Fruit fly (Drosophila melanogaster) whole organism, embryonic: ENCODE results near the gene CG34256.
A peak's percentile ranks its signal among the peaks of the same experiment; 100 is the strongest.

Source experiments
- Asciz ChIP-seq: fragments of 200-800 bp; sonication (Bioruptor generic); optimal IDR thresholded peaks from 2 replicates; lab custom pipeline; 2017; ENCODE audit warnings: missing biosample characterization, mild to moderate bottlenecking, missing genetic modification characterization, missing genetic modification reagents
- Bdp1 ChIP-seq: fragments of 200-800 bp; sonication (Bioruptor generic); optimal IDR thresholded peaks from 3 replicates; lab custom pipeline; 2016; ENCODE audit warnings: missing biosample characterization, missing genetic modification characterization
- CG12219 ChIP-seq: fragments of 200-800 bp; sonication (Bioruptor generic); optimal IDR thresholded peaks from 3 replicates; lab custom pipeline; 2018; ENCODE audit warnings: missing biosample characterization, mild to moderate bottlenecking, missing genetic modification characterization
- CG12659 ChIP-seq: fragments of 200-800 bp; sonication (Bioruptor generic); optimal IDR thresholded peaks from 3 replicates; lab custom pipeline; 2017; ENCODE audit warnings: mild to moderate bottlenecking, missing biosample characterization, missing genetic modification reagents, missing genetic modification characterization
- CG13287 ChIP-seq: fragments of 200-800 bp; sonication (Bioruptor generic); IDR thresholded peaks from 2 replicates; pipeline ENCODE4 v1.3.6; 2022; ENCODE audit warnings: missing biosample characterization, missing genetic modification characterization; ENCODE audit not compliant: partially characterized antibody
- CG13775 ChIP-seq: fragments of 200-800 bp; sonication (Bioruptor generic); optimal IDR thresholded peaks from 3 replicates; lab custom pipeline; 2017; ENCODE audit warnings: missing biosample characterization, mild to moderate bottlenecking, missing genetic modification characterization
- CG13894 ChIP-seq: fragments of 200-800 bp; sonication (Bioruptor generic); optimal IDR thresholded peaks from 3 replicates; lab custom pipeline; 2018; ENCODE audit warnings: missing biosample characterization, mild to moderate bottlenecking, missing genetic modification characterization, moderate library complexity
- CG14667 ChIP-seq: fragments of 200-800 bp; sonication (Bioruptor generic); IDR thresholded peaks from 2 replicates; pipeline ENCODE4 v1.3.6; 2022; ENCODE audit warnings: missing biosample characterization, missing genetic modification characterization
- CG17328 ChIP-seq: fragments of 200-800 bp; sonication (Bioruptor generic); IDR thresholded peaks from 2 replicates; pipeline ENCODE4 v1.3.6; 2022; ENCODE audit warnings: missing biosample characterization, missing genetic modification characterization
- CG1792 ChIP-seq: fragments of 200-800 bp; sonication (Bioruptor generic); optimal IDR thresholded peaks from 2 replicates; lab custom pipeline; 2016; ENCODE audit warnings: missing biosample characterization, missing genetic modification characterization
- CG2889 ChIP-seq: fragments of 200-800 bp; sonication (Bioruptor generic); IDR thresholded peaks from 3 replicates; pipeline ENCODE4 v1.3.6; 2022; ENCODE audit warnings: missing biosample characterization, missing genetic modification characterization
- CG30020 ChIP-seq: fragments of 200-800 bp; optimal IDR thresholded peaks from 2 replicates; lab custom pipeline; 2019; ENCODE audit warnings: missing biosample characterization, mild to moderate bottlenecking, missing genetic modification characterization, moderate library complexity
- CG32767 ChIP-seq: fragments of 200-800 bp; sonication (Bioruptor generic); IDR thresholded peaks from 2 replicates; pipeline ENCODE4 v1.3.6; 2022; ENCODE audit warnings: missing biosample characterization, missing genetic modification characterization
- CG34224 ChIP-seq: fragments of 200-800 bp; sonication (Bioruptor generic); IDR thresholded peaks from 3 replicates; pipeline ENCODE4 v1.3.6; 2022; ENCODE audit warnings: missing biosample characterization, missing genetic modification characterization; ENCODE audit not compliant: partially characterized antibody
- CG3995 ChIP-seq: fragments of 200-800 bp; sonication (Bioruptor generic); optimal IDR thresholded peaks from 3 replicates; lab custom pipeline; 2016; ENCODE audit warnings: missing biosample characterization, missing genetic modification characterization
- CG4404 ChIP-seq: fragments of 200-800 bp; sonication (Bioruptor generic); IDR thresholded peaks from 2 replicates; pipeline ENCODE4 v1.3.6; 2022; ENCODE audit warnings: missing biosample characterization, missing genetic modification characterization
- CG6689 ChIP-seq: fragments of 200-800 bp; sonication (Bioruptor generic); IDR thresholded peaks from 2 replicates; pipeline ENCODE4 v1.3.6; 2022; ENCODE audit warnings: missing biosample characterization, missing genetic modification characterization
- CG6813 ChIP-seq: fragments of 200-800 bp; sonication (Bioruptor generic); optimal IDR thresholded peaks from 2 replicates; lab custom pipeline; 2017; ENCODE audit warnings: missing biosample characterization, missing genetic modification characterization, mild to moderate bottlenecking, moderate library complexity, missing genetic modification reagents
- CG7271 ChIP-seq: fragments of 200-800 bp; sonication (Bioruptor generic); optimal IDR thresholded peaks from 2 replicates; lab custom pipeline; 2018; ENCODE audit warnings: missing biosample characterization, mild to moderate bottlenecking, missing genetic modification characterization, moderate library complexity
- CG8765 ChIP-seq: fragments of 200-800 bp; sonication (Bioruptor generic); IDR thresholded peaks from 2 replicates; pipeline ENCODE4 v1.3.6; 2022; ENCODE audit warnings: missing biosample characterization, missing genetic modification characterization
- CTCF ChIP-seq: fragments of 200-800 bp; sonication (Bioruptor generic); optimal IDR thresholded peaks from 2 replicates; lab custom pipeline; 2017; ENCODE audit warnings: missing biosample characterization, mild to moderate bottlenecking, missing genetic modification characterization, moderate library complexity
- Doc2 ChIP-seq: fragments of 200-800 bp; sonication (Bioruptor generic); IDR thresholded peaks from 2 replicates; pipeline ENCODE4 v1.3.6; 2022; ENCODE audit warnings: missing biosample characterization, missing genetic modification characterization
- Ets97D ChIP-seq: fragments of 200-800 bp; sonication (Bioruptor generic); optimal IDR thresholded peaks from 3 replicates; lab custom pipeline; 2016; ENCODE audit warnings: missing biosample characterization, missing genetic modification characterization
- HHEX ChIP-seq: fragments of 200-800 bp; sonication (Bioruptor generic); optimal IDR thresholded peaks from 3 replicates; lab custom pipeline; 2017; ENCODE audit warnings: missing biosample characterization, mild to moderate bottlenecking, missing genetic modification characterization, missing genetic modification reagents
- Ravus ChIP-seq: fragments of 200-800 bp; sonication (Bioruptor generic); IDR thresholded peaks from 2 replicates; pipeline ENCODE4 v1.3.6; 2022; ENCODE audit warnings: missing biosample characterization, missing genetic modification characterization
- Six4 ChIP-seq: fragments of 200-800 bp; sonication (Bioruptor generic); optimal IDR thresholded peaks from 2 replicates; lab custom pipeline; 2016; ENCODE audit warnings: missing biosample characterization, missing genetic modification characterization
- Usf ChIP-seq: fragments of 200-800 bp; sonication (Bioruptor generic); optimal IDR thresholded peaks from 2 replicates; lab custom pipeline; 2017; ENCODE audit warnings: missing genotype, missing biosample characterization, missing genetic modification characterization
- ac ChIP-seq: fragments of 200-800 bp; sonication (Bioruptor generic); optimal IDR thresholded peaks from 3 replicates; lab custom pipeline; 2017; ENCODE audit warnings: missing biosample characterization, mild to moderate bottlenecking, missing genetic modification characterization
- al ChIP-seq: fragments of 200-800 bp; sonication (Bioruptor generic); IDR thresholded peaks from 2 replicates; pipeline ENCODE4 v1.3.6; 2022; ENCODE audit warnings: missing biosample characterization, missing genetic modification characterization
- cad ChIP-seq: fragments of >200 bp; optimal IDR thresholded peaks from 2 replicates; lab custom pipeline; 2017; ENCODE audit warnings: missing biosample characterization, missing genetic modification characterization
- chn ChIP-seq: fragments of 200-800 bp; sonication (Bioruptor generic); optimal IDR thresholded peaks from 2 replicates; lab custom pipeline; 2016; ENCODE audit warnings: missing biosample characterization, missing genetic modification characterization
- corto ChIP-seq: fragments of 200-800 bp; sonication (Bioruptor generic); optimal IDR thresholded peaks from 2 replicates; lab custom pipeline; 2016; ENCODE audit warnings: missing biosample characterization, mild to moderate bottlenecking, missing genetic modification characterization, moderate library complexity
- dati ChIP-seq: fragments of 200-800 bp; sonication (Bioruptor generic); IDR thresholded peaks from 2 replicates; pipeline ENCODE4 v1.3.6; 2022; ENCODE audit warnings: missing biosample characterization, missing genetic modification characterization
- disco-r ChIP-seq: fragments of 200-800 bp; sonication (Bioruptor generic); optimal IDR thresholded peaks from 2 replicates; lab custom pipeline; 2016; ENCODE audit warnings: missing biosample characterization, missing genetic modification characterization
- fd64A ChIP-seq: fragments of 200-800 bp; sonication (Bioruptor generic); optimal IDR thresholded peaks from 3 replicates; lab custom pipeline; 2018; ENCODE audit warnings: missing biosample characterization, mild to moderate bottlenecking, missing genetic modification characterization
- hkb ChIP-seq, 2 experiments: fragments of 200-800 bp in 1 of 2; fragments of >200 bp in 1 of 2; sonication (Bioruptor generic) in 1 of 2; IDR thresholded peaks in 1 of 2; optimal IDR thresholded peaks in 1 of 2; 2 replicates each; pipeline versions ENCODE4 v1.3.6 to Lab custom; 2017 to 2022; ENCODE audit warnings: missing biosample characterization in 1 of 2, missing genetic modification characterization in 1 of 2
- ind ChIP-seq: fragments of 200-800 bp; sonication (Bioruptor generic); optimal IDR thresholded peaks from 3 replicates; lab custom pipeline; 2016; ENCODE audit warnings: missing biosample characterization, missing genetic modification characterization
- lilli ChIP-seq: fragments of 200-800 bp; sonication (Bioruptor generic); optimal IDR thresholded peaks from 3 replicates; lab custom pipeline; 2016; ENCODE audit warnings: missing biosample characterization, missing genetic modification characterization
- lov ChIP-seq, 2 experiments: fragments of 200-800 bp in 1 of 2; fragments of >200 bp in 1 of 2; sonication (Bioruptor generic) in 1 of 2; IDR thresholded peaks in 1 of 2; optimal IDR thresholded peaks in 1 of 2; 2 replicates in 1 of 2; 3 replicates in 1 of 2; pipeline versions ENCODE4 v1.3.6 to Lab custom; 2017 to 2022; ENCODE audit warnings: missing biosample characterization in 1 of 2, missing genetic modification characterization in 1 of 2
- mld ChIP-seq: fragments of 200-800 bp; sonication (Bioruptor generic); IDR thresholded peaks from 3 replicates; pipeline ENCODE4 v1.3.6; 2022; ENCODE audit warnings: missing biosample characterization, missing genetic modification characterization; ENCODE audit not compliant: partially characterized antibody
- nmo ChIP-seq: fragments of 200-800 bp; sonication (Bioruptor generic); optimal IDR thresholded peaks from 2 replicates; lab custom pipeline; 2018; ENCODE audit warnings: missing biosample characterization, mild to moderate bottlenecking, missing genetic modification characterization, moderate library complexity
- pzg ChIP-seq: fragments of 200-800 bp; sonication (Bioruptor generic); optimal IDR thresholded peaks from 3 replicates; lab custom pipeline; 2018; ENCODE audit warnings: missing biosample characterization, mild to moderate bottlenecking, missing genetic modification characterization, moderate library complexity
- schlank ChIP-seq: fragments of 200-800 bp; sonication (Bioruptor generic); optimal IDR thresholded peaks from 2 replicates; lab custom pipeline; 2018; ENCODE audit warnings: missing biosample characterization, mild to moderate bottlenecking, missing genetic modification characterization
- sob ChIP-seq: fragments of 200-800 bp; sonication (Bioruptor generic); IDR thresholded peaks from 2 replicates; pipeline ENCODE4 v1.3.6; 2022; ENCODE audit warnings: missing biosample characterization, missing genetic modification characterization
- stc ChIP-seq: fragments of 200-800 bp; sonication (Bioruptor generic); IDR thresholded peaks from 2 replicates; pipeline ENCODE4 v1.3.6; 2022; ENCODE audit warnings: missing biosample characterization, missing genetic modification characterization
- tin ChIP-seq: fragments of 200-800 bp; sonication (Bioruptor generic); optimal IDR thresholded peaks from 3 replicates; lab custom pipeline; 2016; ENCODE audit warnings: missing biosample characterization, missing genetic modification characterization
- tup ChIP-seq: fragments of 200-800 bp; sonication (Bioruptor generic); optimal IDR thresholded peaks from 2 replicates; lab custom pipeline; 2016; ENCODE audit warnings: missing biosample characterization, mild to moderate bottlenecking, missing genetic modification characterization, moderate library complexity
- zen2 ChIP-seq: fragments of 200-800 bp; sonication (Bioruptor generic); IDR thresholded peaks from 3 replicates; pipeline ENCODE4 v1.3.6; 2022; ENCODE audit warnings: missing biosample characterization, missing genetic modification characterization; ENCODE audit not compliant: partially characterized antibody
- zf30C ChIP-seq: fragments of 200-800 bp; sonication (Bioruptor generic); optimal IDR thresholded peaks from 3 replicates; lab custom pipeline; 2018; ENCODE audit warnings: missing biosample characterization, mild to moderate bottlenecking, missing genetic modification characterization

The CG34256 gene

DNA sequence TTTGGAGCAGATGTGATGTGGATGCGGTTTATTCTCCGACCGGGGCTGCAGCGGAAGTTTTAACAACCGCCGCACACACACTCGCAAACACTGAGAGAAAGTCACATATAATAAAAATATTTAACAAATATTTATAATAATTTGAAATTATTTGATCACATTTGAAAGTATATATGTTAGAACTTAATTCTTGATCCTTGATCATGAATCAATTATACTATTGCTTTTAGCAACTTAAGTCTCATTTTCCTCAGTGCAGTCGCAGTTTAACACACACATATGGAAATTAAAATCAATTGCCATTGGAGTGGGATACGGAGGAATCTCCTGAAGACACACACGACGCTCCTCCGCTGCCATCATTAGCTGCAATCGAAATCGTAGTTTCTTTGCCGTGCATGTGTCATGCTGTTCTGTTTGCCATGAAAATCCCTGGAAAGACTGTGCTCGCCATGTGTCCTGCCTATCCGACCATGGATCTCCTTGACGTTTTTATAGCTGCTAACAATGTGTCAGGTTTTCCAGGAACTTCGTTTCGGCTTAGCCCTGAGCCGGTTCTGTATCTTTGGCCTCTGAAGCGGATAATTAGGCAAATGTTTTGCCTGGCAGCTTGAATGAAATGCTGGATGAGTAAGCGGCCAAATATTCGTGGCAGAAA, 43.7 kb upstream of the CG34256 start (continued):
- TF ChIP-seq CG8765 (GFP tag; lab: Robert Waterston, UW) (peak; percentile 80; the same call in 1 of the 2 replicates), CG30020 (tag; lab: Kevin White, UChicago) (peak; percentile 37), nmo (GFP tag; lab: Kevin White, UChicago) (peak; percentile 84), mld (GFP tag; lab: Robert Waterston, UW) (no peak), CG13287 (GFP tag; lab: Robert Waterston, UW) (no peak), pzg (GFP tag; lab: Kevin White, UChicago) (no peak), CG12219 (GFP tag; lab: Kevin White, UChicago) (peak; percentile 59), Ravus (no peak), CG6813 (peak; percentile 65), al (no peak), dati (GFP tag; lab: Robert Waterston, UW) (no peak), Usf (GFP tag; lab: Kevin White, UChicago) (peak; percentile 40), Doc2 (GFP tag; lab: Robert Waterston, UW) (no peak), Ets97D (GFP tag; lab: Kevin White, UChicago) (no peak), tup (GFP tag; lab: Kevin White, UChicago) (peak; percentile 29), schlank (tag; lab: Kevin White, UChicago) (no peak), CG2889 (GFP tag; lab: Robert Waterston, UW) (no peak), ind (GFP tag; lab: Kevin White, UChicago) (peak; percentile 44), HHEX (GFP tag; lab: Kevin White, UChicago) (peak; percentile 62), CG34224 (no peak), CG13775 (peak; percentile 83), hkb (optimal IDR thresholded peaks at IDR 0.05; lab: Kevin White, UChicago) (no peak), hkb (GFP tag; IDR thresholded peaks at IDR 0.05; lab: Robert Waterston, UW) (peak; percentile 73), CG3995 (GFP tag; lab: Kevin White, UChicago) (no peak), corto (peak; percentile 43), lilli (peak; percentile 9), CG32767 (GFP tag; lab: Robert Waterston, UW) (peak; percentile 51), zen2 (no peak), zf30C (GFP tag; lab: Kevin White, UChicago) (peak; percentile 93), CTCF (no peak), CG17328 (peak; percentile 87), disco-r (no peak), cad (GFP tag; lab: Kevin White, UChicago) (peak; percentile 84), Bdp1 (GFP tag; lab: Kevin White, UChicago) (no peak), CG13894 (no peak), Asciz (peak; percentile 71), CG12659 (peak; percentile 27), Six4 (peak; percentile 61), fd64A (no peak), ac (GFP tag; lab: Kevin White, UChicago) (peak; percentile 84), CG1792 (no peak), CG4404 (GFP tag; lab: Robert Waterston, UW) (peak; percentile 84), chn (GFP tag; lab: Kevin White, UChicago) (peak; percentile 11), CG7271 (peak; percentile 83), stc (peak; percentile 44; the same call in 1 of the 2 replicates), tin (GFP tag; lab: Kevin White, UChicago) (peak; percentile 69), CG6689 (GFP tag; lab: Robert Waterston, UW) (peak; percentile 84), lov (optimal IDR thresholded peaks at IDR 0.05; lab: Kevin White, UChicago) (no peak), lov (GFP tag; IDR thresholded peaks at IDR 0.05; lab: Robert Waterston, UW) (peak; percentile 67; the same call in 1 of the 3 replicates), CG14667 (GFP tag; lab: Robert Waterston, UW) (peak; percentile 60; the same call in 1 of the 2 replicates), sob (GFP tag; lab: Robert Waterston, UW) (no peak)
